Worm (Caenorhabditis elegans) whole organism, young adult: ENCODE measurements around the gene F55A11.8.

ENCODE experiments used
- K12H6.12 ChIP-seq: fragments of 200-800 bp; sonication (Bioruptor generic); optimal IDR thresholded peaks from 2 replicates; lab custom pipeline; 2018; ENCODE audit warnings: mild to moderate bottlenecking, missing genetic modification characterization, missing compliant biosample characterization
- ama-1 ChIP-seq, 3 experiments: fragments of 150-350 bp in 1 of 3; sonication (generic microtip) in 2 of 3; optimal IDR thresholded peaks; 2 replicates each; lab custom pipeline; 2014 to 2018; ENCODE audit warnings: missing biosample characterization in 2 of 3, missing genetic modification characterization in 2 of 3, missing genetic modification reagents in 2 of 3
- ets-4 ChIP-seq: fragments of 200-800 bp; sonication (Bioruptor generic); optimal IDR thresholded peaks from 2 replicates; lab custom pipeline; 2018; ENCODE audit warnings: mild to moderate bottlenecking, missing genetic modification characterization, missing compliant biosample characterization
- zim-3 ChIP-seq: sonication (generic microtip); optimal IDR thresholded peaks from 2 replicates; lab custom pipeline; 2017; ENCODE audit warnings: mild to moderate bottlenecking, missing genetic modification characterization, moderate library complexity, missing compliant biosample characterization

Gene F55A11.8

ce11 chrV:11833319-11833718 lies 45.3 kb downstream of the F55A11.8 start, which contains the start of gene pho-8:
Gene pho-8 (plus strand): TSS chrV:11833619.
- no peak for TF ChIP-seq ama-1 (optimal IDR thresholded peaks at IDR 0.05; lab: Kevin White, UChicago)
- TF ChIP-seq ama-1 (GFP tag; optimal IDR thresholded peaks at IDR 0.05; lab: Kevin White, UChicago) = no peak
- TF ChIP-seq ets-4 (GFP tag; lab: Kevin White, UChicago) = no peak

DNA sequence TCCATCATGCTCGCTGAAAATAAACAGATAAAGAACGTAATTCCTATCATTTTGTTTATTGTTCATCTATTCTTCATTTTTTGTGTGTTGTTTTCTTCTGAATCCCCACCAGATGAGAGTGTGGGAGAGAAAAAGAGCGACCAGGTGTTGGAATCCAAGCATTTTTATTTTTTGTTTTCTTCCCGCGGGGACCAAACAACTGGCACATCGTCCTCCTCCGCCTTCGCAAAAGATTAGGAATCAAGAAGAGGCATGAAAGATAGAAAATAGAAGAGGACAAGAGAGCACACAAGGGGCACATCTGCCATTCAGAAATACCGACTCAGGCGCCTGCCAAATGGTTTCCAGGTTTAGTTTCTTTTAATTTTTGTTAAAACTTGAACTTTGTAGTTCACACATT lies 48.1 kb downstream of the F55A11.8 start, which contains the start of gene R13H4.2:
R13H4.2 (plus strand) TSS at position 319 of the 400 bp plus-strand sequence.
- peak; percentile 10 for TF ChIP-seq K12H6.12 (tag; lab: Kevin White, UChicago)
- no peak for TF ChIP-seq zim-3
